Worm (Caenorhabditis elegans): ENCODE data around the gene C14E2.3.

Gene C14E2.3

DNA sequence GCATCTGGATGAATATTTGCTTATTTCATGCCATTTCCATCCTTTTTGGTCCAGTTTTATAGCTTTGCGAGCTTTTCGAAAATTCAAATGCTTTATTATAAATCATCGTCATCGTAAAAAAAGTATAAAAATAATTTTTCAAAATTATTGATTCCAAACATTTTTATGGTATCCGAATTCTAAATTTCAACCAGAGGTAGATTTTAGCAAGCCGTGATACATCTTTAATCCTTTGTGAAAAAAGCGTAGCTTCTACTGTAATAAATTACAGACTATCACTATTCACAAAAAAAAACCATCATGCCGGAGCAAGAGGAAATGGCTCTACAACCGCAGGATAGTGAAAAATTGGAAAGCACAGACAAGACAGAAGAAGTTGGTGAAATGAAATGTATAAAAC is 14.8 kb upstream of the C14E2.3 start, which contains the start of gene C14E2.1:
TSS of gene C14E2.1 (plus strand) at position 301 of the 400 bp plus-strand sequence.
- TF ChIP-seq Y105C5A.15 (GFP tag; IDR thresholded peaks at IDR 0.05) (no peak), zfp-3 (GFP tag; conservative IDR thresholded peaks at IDR 0.05) (no peak)

DNA sequence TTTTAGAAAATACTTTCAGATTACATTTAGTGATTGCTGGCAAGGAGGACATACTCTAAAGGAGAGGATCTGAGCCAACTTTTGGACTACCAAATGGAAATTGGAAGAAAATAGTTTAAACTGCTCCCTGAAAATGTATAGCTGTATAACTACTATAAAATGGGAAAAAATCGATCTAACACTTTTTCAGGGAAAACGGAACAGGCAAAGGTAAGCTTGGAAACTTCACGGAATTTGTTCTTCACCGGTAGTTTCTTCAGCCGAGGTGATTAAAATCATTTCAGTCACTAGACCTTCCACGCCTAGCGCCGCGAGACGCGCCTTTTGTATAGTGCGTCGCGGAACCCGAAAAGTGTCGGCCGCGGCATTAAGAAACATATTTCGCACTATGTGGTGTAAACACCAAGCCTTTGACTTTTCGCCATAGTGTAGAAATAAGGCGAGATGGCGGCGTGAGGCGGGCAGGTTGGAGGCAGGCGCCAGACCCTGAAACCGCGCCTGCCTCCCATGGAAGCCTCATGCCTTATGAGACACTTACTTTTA is 14.0 kb upstream of the C14E2.3 start, which contains the start of gene C14E2.5:
TSS of gene C14E2.5 (minus strand) at position 51 of the 543 bp plus-strand sequence.
- TF ChIP-seq aha-1 (tag): peak; percentile 5
- TF ChIP-seq mxl-2 (GFP tag; conservative IDR thresholded peaks at IDR 0.05): no peak
- no peak for TF ChIP-seq ceh-20 (GFP tag; IDR thresholded peaks at IDR 0.05)
- TF ChIP-seq cey-2 (tag; optimal IDR thresholded peaks at IDR 0.05; ENCODE audit: borderline replicate concordance, insufficient read depth): no peak
- TF ChIP-seq nhr-48 (tag; optimal IDR thresholded peaks at IDR 0.05): no peak
- TF ChIP-seq Y105C5A.15 (GFP tag; IDR thresholded peaks at IDR 0.05): no peak
- no peak for TF ChIP-seq snpc-4 (tag; optimal IDR thresholded peaks at IDR 0.05)
- TF ChIP-seq F49E8.2 (tag; optimal IDR thresholded peaks at IDR 0.05; ENCODE audit: borderline replicate concordance): no peak
- no peak for TF ChIP-seq nhr-6 (tag; optimal IDR thresholded peaks at IDR 0.05)

DNA sequence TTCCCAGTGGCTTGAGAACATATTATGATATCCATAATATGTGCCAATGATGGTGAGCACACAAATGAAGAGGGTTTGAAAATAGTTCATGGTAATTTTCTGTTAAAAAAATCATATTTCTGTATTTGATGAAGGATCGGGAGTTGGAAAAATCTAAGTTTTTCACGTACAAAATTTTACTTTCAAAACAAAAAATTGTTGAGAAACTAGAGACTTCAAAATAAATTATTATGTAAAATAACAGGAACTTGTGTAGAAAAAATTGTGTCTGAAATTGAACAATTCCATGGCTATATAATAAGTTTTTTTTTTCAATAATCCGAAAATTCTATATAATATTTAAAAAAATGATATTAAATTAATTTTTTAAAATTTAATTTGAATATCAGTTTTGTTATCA is 9.9 kb upstream of the C14E2.3 start, which contains the start of gene C14E2.4:
TSS of gene C14E2.4 (minus strand) at position 101 of the 400 bp plus-strand sequence.
- no peak for TF ChIP-seq fkh-10 (GFP tag; optimal IDR thresholded peaks at IDR 0.05)
- no peak for TF ChIP-seq sdz-12 (GFP tag; optimal IDR thresholded peaks at IDR 0.05)
- TF ChIP-seq dpl-1 (GFP tag; optimal IDR thresholded peaks at IDR 0.05): no peak
- TF ChIP-seq lin-1 (GFP tag; IDR thresholded peaks at IDR 0.05): no peak
- TF ChIP-seq hif-1 (tag; optimal IDR thresholded peaks at IDR 0.05): no peak
- TF ChIP-seq ceh-62 (tag; optimal IDR thresholded peaks at IDR 0.05): no peak
- TF ChIP-seq R02D3.7 (tag; optimal IDR thresholded peaks at IDR 0.05): no peak
- TF ChIP-seq hlh-30 (tag; optimal IDR thresholded peaks at IDR 0.05; ENCODE audit: insufficient read depth): no peak
- no peak for TF ChIP-seq zip-11 (GFP tag; IDR thresholded peaks at IDR 0.05)
- no peak for TF ChIP-seq nhr-25 (tag; optimal IDR thresholded peaks at IDR 0.05; ENCODE audit: borderline replicate concordance, insufficient read depth)
- no peak for TF ChIP-seq hlh-11 (tag; optimal IDR thresholded peaks at IDR 0.05)
- no peak for TF ChIP-seq ceh-28 (tag; optimal IDR thresholded peaks at IDR 0.05)
- no peak for TF ChIP-seq Y5F2A.4 (GFP tag; optimal IDR thresholded peaks at IDR 0.05)
- no peak for TF ChIP-seq ceh-44 (GFP tag; IDR thresholded peaks at IDR 0.05)
- no peak for TF ChIP-seq arid-1 (GFP tag; conservative IDR thresholded peaks at IDR 0.05)
- TF ChIP-seq F44E2.7 (GFP tag; IDR thresholded peaks at IDR 0.05): no peak
- no peak for TF ChIP-seq F49E8.2 (tag; optimal IDR thresholded peaks at IDR 0.05; ENCODE audit: borderline replicate concordance)
- no peak for TF ChIP-seq ztf-11 (tag; optimal IDR thresholded peaks at IDR 0.05)

DNA sequence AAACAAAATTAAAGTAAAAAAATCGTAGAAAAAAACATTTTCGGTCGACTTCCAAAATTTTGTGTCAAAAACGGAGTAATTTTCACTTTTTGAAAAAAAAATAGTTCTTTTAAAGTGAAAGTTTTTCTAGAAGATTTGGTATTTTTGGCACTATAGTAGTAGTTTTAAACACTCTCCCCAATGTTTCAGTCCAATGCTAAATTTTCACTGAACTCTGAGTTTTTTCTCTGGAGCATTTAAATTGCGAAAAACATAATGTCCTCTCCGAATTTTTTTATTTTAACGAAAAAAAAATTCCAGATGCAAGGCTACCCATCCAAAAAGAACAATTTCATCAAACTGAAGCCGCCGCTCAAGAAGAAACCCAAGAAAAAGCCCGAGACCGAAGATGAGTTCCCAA is 4.8 kb upstream of the C14E2.3 start, which contains the start of gene C14E2.7:
TSS of gene C14E2.7 (plus strand) at position 301 of the 400 bp plus-strand sequence.
- TF ChIP-seq F44E2.7 (GFP tag; IDR thresholded peaks at IDR 0.05) (no peak), hlh-11 (tag; optimal IDR thresholded peaks at IDR 0.05) (no peak), Y105C5A.15 (GFP tag; IDR thresholded peaks at IDR 0.05) (no peak), ama-1 (optimal IDR thresholded peaks at IDR 0.05) (no peak), mdl-1 (tag; optimal IDR thresholded peaks at IDR 0.05) (no peak), egl-27 (tag; optimal IDR thresholded peaks at IDR 0.05) (no peak), zip-11 (GFP tag; IDR thresholded peaks at IDR 0.05) (no peak), R02D3.7 (tag; optimal IDR thresholded peaks at IDR 0.05) (no peak), T26A8.4 (GFP tag; IDR thresholded peaks at IDR 0.05) (no peak), attf-4 (tag; optimal IDR thresholded peaks at IDR 0.05) (no peak), ces-1 (GFP tag; optimal IDR thresholded peaks at IDR 0.05) (no peak), lin-38 (GFP tag; IDR thresholded peaks at IDR 0.05) (no peak)
